Worm (Caenorhabditis elegans) whole organism, mixed stage, embryonic: ENCODE results near the gene ZK154.4.

Source experiments
- elt-1 ChIP-seq: sonication (generic microtip); optimal IDR thresholded peaks from 2 replicates; lab custom pipeline; 2017; ENCODE audit warnings: missing genetic modification characterization, mild to moderate bottlenecking, missing compliant biosample characterization, antibody characterized with exemption, moderate library complexity, borderline replicate concordance; ENCODE audit not compliant: insufficient read depth
- ztf-11 ChIP-seq: fragments of 150-350 bp; optimal IDR thresholded peaks from 2 replicates; lab custom pipeline; 2014; ENCODE audit warnings: missing biosample characterization, missing genetic modification characterization

- no peak for TF ChIP-seq ztf-11 (tag; lab: Kevin White, UChicago)
- TF ChIP-seq elt-1 = no peak
These were observed 36.8 kb downstream of the ZK154.4 start for ce11 chrX:7745386-7745785.
